Fruit fly (Drosophila melanogaster): ENCODE measurements around the gene CCT1.

The CCT1 gene

dm6 chr3R:22461673-22462585 is 29.3 kb downstream of the CCT1 start, which contains the start of the genes Rpn7 and AP-2mu (continued):
- no peak for TF ChIP-seq ranshi (GFP tag; IDR thresholded peaks at IDR 0.05)
- TF ChIP-seq Ets65A (GFP tag), result peak; percentile 16
- TF ChIP-seq Camta (GFP tag; optimal IDR thresholded peaks at IDR 0.05), result no peak
- TF ChIP-seq shn (GFP tag; optimal IDR thresholded peaks at IDR 0.05), result no peak
- no peak for TF ChIP-seq amos (GFP tag; IDR thresholded peaks at IDR 0.05; ENCODE audit: partially characterized antibody)
- TF ChIP-seq NK7.1 (GFP tag; optimal IDR thresholded peaks at IDR 0.05), result no peak
- no peak for TF ChIP-seq eyg (GFP tag; optimal IDR thresholded peaks at IDR 0.05)
- TF ChIP-seq Scr (GFP tag; IDR thresholded peaks at IDR 0.05; ENCODE audit: partially characterized antibody), result no peak
- TF ChIP-seq her (GFP tag; optimal IDR thresholded peaks at IDR 0.05), result no peak
- no peak for TF ChIP-seq crol (GFP tag; IDR thresholded peaks at IDR 0.05)
- TF ChIP-seq ara (GFP tag; IDR thresholded peaks at IDR 0.05), result no peak
- no peak for TF ChIP-seq Dip3 (GFP tag; optimal IDR thresholded peaks at IDR 0.05)
- no peak for TF ChIP-seq CG2202 (tag; optimal IDR thresholded peaks at IDR 0.05)
- TF ChIP-seq pan (optimal IDR thresholded peaks at IDR 0.05), result no peak
- TF ChIP-seq pan (GFP tag; optimal IDR thresholded peaks at IDR 0.05 in 1 of 2, IDR thresholded peaks at IDR 0.05 in 1 of 2), result peak in 1 of 2 experiments; percentile 18
- no peak for TF ChIP-seq Oli (tag; optimal IDR thresholded peaks at IDR 0.05)
- TF ChIP-seq Hr78 (GFP tag; optimal IDR thresholded peaks at IDR 0.05), result no peak
- TF ChIP-seq CG7786 (GFP tag; optimal IDR thresholded peaks at IDR 0.05), result no peak
- no peak for TF ChIP-seq CG9215 (GFP tag; IDR thresholded peaks at IDR 0.05)
- no peak for TF ChIP-seq Hmr (GFP tag; optimal IDR thresholded peaks at IDR 0.05)
- TF ChIP-seq Nf-YB (GFP tag; optimal IDR thresholded peaks at IDR 0.05), result no peak
- TF ChIP-seq Sin3A (optimal IDR thresholded peaks at IDR 0.05), result no peak
- TF ChIP-seq mirr (GFP tag; optimal IDR thresholded peaks at IDR 0.05), result no peak
- TF ChIP-seq dm (GFP tag; optimal IDR thresholded peaks at IDR 0.05), result no peak
- TF ChIP-seq Aef1 (GFP tag; IDR thresholded peaks at IDR 0.05), result no peak
- no peak for TF ChIP-seq TFAM (GFP tag; optimal IDR thresholded peaks at IDR 0.05)
- TF ChIP-seq Gug (GFP tag; IDR thresholded peaks at IDR 0.05), result no peak
- no peak for TF ChIP-seq Oaz (GFP tag; IDR thresholded peaks at IDR 0.05)
- no peak for TF ChIP-seq Meics (GFP tag; optimal IDR thresholded peaks at IDR 0.05)
- no peak for TF ChIP-seq CG13894 (tag; optimal IDR thresholded peaks at IDR 0.05)
- no peak for TF ChIP-seq Optix (GFP tag; IDR thresholded peaks at IDR 0.05)
- no peak for TF ChIP-seq CG1233 (GFP tag; optimal IDR thresholded peaks at IDR 0.05)
- TF ChIP-seq gem (tag; optimal IDR thresholded peaks at IDR 0.05), result no peak
- TF ChIP-seq Trl (optimal IDR thresholded peaks at IDR 0.05), result no peak
- TF ChIP-seq Trl (GFP tag; optimal IDR thresholded peaks at IDR 0.05), result no peak
- TF ChIP-seq CG14050 (GFP tag; IDR thresholded peaks at IDR 0.05), result no peak
- no peak for TF ChIP-seq CG6689 (GFP tag; IDR thresholded peaks at IDR 0.05)
- no peak for TF ChIP-seq lbe (GFP tag; optimal IDR thresholded peaks at IDR 0.05)
- peak in 1 of 3 experiments; percentile 37 for TF ChIP-seq lola (GFP tag; optimal IDR thresholded peaks at IDR 0.05)
- TF ChIP-seq Neu2 (GFP tag; optimal IDR thresholded peaks at IDR 0.05; ENCODE audit: borderline replicate concordance), result no peak
- TF ChIP-seq D (optimal IDR thresholded peaks at IDR 0.05), result no peak
- TF ChIP-seq D (GFP tag; optimal IDR thresholded peaks at IDR 0.05), result no peak
- TF ChIP-seq CG13775 (GFP tag; optimal IDR thresholded peaks at IDR 0.05), result peak; percentile 4
- peak; percentile 30 for TF ChIP-seq Xbp1 (GFP tag; optimal IDR thresholded peaks at IDR 0.05)
- TF ChIP-seq Nf-YC (tag; optimal IDR thresholded peaks at IDR 0.05), result peak; percentile 9
- no peak for TF ChIP-seq dysf (GFP tag; IDR thresholded peaks at IDR 0.05)
- TF ChIP-seq CG7928 (GFP tag; optimal IDR thresholded peaks at IDR 0.05), result no peak
- no peak for TF ChIP-seq CG10979 (tag; optimal IDR thresholded peaks at IDR 0.05)
- no peak for TF ChIP-seq klu (GFP tag; IDR thresholded peaks at IDR 0.05)
- TF ChIP-seq Sry-δ (GFP tag; optimal IDR thresholded peaks at IDR 0.05), result no peak
- no peak for TF ChIP-seq Dbx (GFP tag; IDR thresholded peaks at IDR 0.05)
